Worm (Caenorhabditis elegans): ENCODE data around the gene Y56A3A.22.

Y56A3A.22 gene

DNA sequence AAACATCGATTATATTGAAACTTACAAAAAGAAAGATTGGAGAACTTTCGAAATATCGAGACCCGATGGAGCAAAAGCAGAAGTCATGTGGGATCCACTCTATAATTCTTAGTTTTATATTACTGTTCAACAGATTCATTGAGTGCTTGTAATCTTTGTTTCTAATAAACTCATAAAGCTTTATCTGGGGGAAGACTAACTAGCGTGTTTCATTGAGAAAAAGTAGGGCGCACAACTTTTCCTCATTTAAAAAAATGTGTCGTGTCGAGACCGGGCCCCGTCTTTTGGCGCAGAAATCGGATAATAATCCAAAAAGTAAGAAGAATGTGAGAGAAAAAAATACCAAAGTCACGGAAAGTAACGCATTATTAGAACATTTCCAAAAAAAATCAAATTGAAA is 11.7 kb upstream of the Y56A3A.22 start, which contains the start of gene faah-4:
Gene faah-4 (minus strand): TSS at position 101 of the 400 bp plus-strand sequence.
- TF ChIP-seq W03F9.2 (tag; optimal IDR thresholded peaks at IDR 0.05) = no peak
- TF ChIP-seq him-1 (tag; optimal IDR thresholded peaks at IDR 0.05) = no peak
- no peak for TF ChIP-seq dao-5 (tag; optimal IDR thresholded peaks at IDR 0.05)

DNA sequence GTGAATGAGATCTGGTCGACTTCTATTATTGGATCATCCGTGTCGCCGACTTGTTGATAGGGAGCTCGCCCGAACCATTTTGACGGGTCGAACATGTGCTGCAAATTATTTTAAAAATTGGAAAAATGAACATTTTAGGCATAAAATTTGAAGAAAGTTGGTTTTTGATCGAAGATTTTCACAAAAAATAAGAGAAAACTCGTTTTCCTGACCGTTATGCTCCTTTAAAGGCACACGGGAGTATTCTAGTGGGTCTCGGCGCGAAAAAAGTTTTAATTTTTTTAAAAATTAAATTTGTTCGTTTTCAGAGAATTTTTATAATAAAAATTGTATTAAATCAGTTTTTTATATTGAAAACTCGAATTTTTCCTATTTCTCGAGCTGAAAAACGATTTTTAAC is 7.3 kb upstream of the Y56A3A.22 start, which contains the start of gene Y56A3A.16:
Gene Y56A3A.16 (minus strand): TSS at position 101 of the 400 bp plus-strand sequence.
- TF ChIP-seq him-1 (tag; optimal IDR thresholded peaks at IDR 0.05) (no peak), W03F9.2 (tag; optimal IDR thresholded peaks at IDR 0.05) (no peak), dao-5 (tag; optimal IDR thresholded peaks at IDR 0.05) (no peak)

DNA sequence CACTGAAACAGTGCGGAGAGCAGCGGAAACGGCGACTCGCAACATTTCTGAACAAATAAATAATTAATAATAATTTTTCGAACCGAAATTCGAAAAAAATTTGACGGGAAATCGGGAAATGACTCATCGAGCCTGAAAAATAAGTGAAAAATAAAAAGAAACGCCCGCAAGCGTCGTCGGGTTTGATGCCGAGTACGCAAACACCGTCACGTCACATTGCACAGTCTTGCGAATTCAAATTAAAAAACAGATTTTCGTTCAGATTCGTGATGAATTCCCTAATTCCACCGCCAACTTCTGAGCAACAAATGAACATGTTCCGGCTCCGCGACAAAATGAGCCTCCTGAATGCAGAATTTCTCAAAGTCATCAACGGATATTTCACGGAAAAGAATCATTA is 5.8 kb upstream of the Y56A3A.22 start, which contains the start of the genes ndab-1 and npp-16:
Gene ndab-1 (minus strand): TSS at position 47 of the 400 bp plus-strand sequence.
Gene npp-16 (plus strand): TSS at position 263 of the 400 bp plus-strand sequence.
- TF ChIP-seq dao-5 (tag; optimal IDR thresholded peaks at IDR 0.05) (no peak), W03F9.2 (tag; optimal IDR thresholded peaks at IDR 0.05) (no peak), him-1 (tag; optimal IDR thresholded peaks at IDR 0.05) (no peak)

DNA sequence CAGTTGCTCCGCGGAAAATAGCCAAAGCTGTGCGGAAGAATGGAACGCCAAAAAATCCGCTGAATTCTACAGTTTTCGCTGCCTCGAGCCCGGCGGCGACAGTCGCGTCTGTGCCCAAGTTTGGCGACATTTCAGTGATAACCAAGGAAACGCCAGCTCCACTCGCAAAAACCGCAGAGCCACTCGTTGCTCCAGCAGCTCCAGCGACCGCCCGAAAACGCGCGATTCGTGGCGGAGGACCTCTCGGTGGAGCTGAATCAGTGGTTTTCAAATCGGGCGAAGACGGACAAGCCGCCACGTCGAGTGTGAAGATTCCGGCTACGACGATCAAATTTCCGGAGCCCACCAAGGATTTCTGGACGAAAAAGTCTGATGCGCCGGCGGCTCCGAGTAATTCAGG is 5.2 kb upstream of the Y56A3A.22 start:
- TF ChIP-seq dao-5 (tag; optimal IDR thresholded peaks at IDR 0.05) (no peak), him-1 (tag; optimal IDR thresholded peaks at IDR 0.05) (no peak), W03F9.2 (tag; optimal IDR thresholded peaks at IDR 0.05) (no peak)

DNA sequence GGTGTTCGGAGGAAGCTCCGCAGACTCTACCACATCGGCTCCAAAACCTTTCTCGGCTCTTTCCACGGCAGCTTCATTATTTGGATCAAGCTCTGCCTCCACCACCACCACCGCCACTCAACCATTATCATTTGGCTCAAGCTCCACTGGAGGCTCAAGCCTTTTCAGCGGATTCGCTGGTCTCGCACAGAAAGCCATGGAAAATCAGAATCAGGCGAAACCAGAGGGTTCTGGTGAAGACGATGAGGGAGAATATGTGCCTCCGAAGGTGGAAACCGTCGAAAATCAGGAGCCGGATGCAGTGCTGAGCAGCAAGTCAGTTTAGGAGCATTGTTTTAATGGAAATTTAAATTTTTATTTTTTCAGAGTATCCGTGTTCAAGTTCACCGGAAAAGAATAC is 4.4 kb upstream of the Y56A3A.22 start:
- no peak for TF ChIP-seq him-1 (tag; optimal IDR thresholded peaks at IDR 0.05)
- TF ChIP-seq W03F9.2 (tag; optimal IDR thresholded peaks at IDR 0.05) = no peak
- no peak for TF ChIP-seq dao-5 (tag; optimal IDR thresholded peaks at IDR 0.05)

DNA sequence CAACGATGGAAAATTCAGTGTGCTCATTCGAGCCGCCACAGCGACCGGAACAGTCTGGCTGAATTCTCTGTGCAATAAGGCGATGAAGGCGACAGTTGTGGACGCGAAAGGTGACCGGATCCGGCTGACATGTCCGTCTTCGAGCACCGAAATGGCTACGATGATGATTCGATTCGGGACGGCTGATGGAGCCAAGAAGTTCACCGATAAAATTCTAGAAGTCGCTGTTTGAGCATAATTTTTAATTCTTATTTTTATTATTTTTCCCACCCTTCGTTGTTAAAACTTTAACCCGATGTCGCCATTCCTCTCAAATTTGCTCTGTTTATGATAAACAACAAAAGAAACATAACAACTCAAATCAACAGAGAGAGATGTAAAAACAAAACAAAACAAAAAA is 4.0 kb upstream of the Y56A3A.22 start:
- TF ChIP-seq him-1 (tag; optimal IDR thresholded peaks at IDR 0.05) (no peak), W03F9.2 (tag; optimal IDR thresholded peaks at IDR 0.05) (no peak), dao-5 (tag; optimal IDR thresholded peaks at IDR 0.05) (no peak)

DNA sequence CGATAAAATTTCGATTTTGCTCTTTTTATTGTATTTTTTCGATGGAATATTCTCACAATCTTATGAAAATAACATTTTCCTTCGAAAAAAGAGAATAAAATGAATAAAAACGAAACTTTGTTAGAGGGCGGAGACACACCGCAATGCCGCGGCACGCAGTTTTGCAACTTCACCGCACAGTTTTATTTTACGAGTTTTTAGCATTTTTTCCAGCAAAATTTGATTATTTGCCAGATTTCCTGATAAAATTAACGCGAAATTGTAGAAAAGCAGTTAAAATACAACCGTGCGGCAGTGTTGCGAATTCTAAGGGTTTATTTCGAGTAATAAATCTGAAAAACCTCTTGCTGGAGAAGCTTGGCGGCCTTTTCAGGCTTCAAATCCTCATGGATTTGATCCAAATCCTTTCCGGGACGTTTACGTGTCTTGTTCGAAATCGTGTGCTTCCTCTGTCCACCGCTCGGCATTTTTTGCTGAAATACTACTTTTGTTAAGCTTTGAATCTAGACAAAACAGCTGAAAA is 3.2 kb upstream of the Y56A3A.22 start, which contains the start of gene znf-593:
Gene znf-593 (minus strand): TSS at position 473 of the 523 bp plus-strand sequence.
- TF ChIP-seq him-1 (tag; optimal IDR thresholded peaks at IDR 0.05) (no peak), dao-5 (tag; optimal IDR thresholded peaks at IDR 0.05) (no peak), W03F9.2 (tag; optimal IDR thresholded peaks at IDR 0.05) (no peak)

DNA sequence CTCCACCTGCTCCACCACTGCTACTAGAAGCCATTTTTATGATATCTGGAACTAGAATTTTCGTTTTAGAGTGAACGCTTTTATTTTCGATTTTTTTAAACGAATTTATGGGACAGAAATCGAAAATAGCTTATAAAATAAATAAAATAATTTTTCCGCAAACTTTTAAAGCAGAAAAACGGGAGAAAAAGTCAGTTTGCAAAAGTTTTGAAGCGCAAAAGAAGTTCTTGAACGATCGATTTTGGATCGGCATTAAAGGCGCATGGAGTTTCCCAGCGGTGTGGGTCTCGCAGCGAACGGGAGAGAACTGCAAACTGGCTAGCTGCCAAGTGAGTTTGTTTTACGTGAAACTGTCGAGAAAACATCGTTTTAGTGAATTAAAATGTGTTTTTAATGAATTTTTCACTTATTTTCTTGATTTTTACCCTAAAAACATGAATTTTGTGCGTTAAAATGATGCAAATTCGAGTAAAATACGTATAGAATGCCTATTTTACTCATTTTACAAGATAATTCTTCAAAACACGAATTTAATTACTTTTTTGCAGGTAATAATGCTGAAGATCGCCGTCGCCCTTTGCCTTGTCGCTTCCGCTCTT is 1.2 kb upstream of the Y56A3A.22 start, which contains the start of the genes ccf-1 and trap-4:
Gene ccf-1 (minus strand): TSS at position 51 of the 599 bp plus-strand sequence.
Gene trap-4 (plus strand): TSS at position 549 of the 599 bp plus-strand sequence.
- TF ChIP-seq W03F9.2 (tag; optimal IDR thresholded peaks at IDR 0.05) = peak; percentile 54
- no peak for TF ChIP-seq him-1 (tag; optimal IDR thresholded peaks at IDR 0.05)

DNA sequence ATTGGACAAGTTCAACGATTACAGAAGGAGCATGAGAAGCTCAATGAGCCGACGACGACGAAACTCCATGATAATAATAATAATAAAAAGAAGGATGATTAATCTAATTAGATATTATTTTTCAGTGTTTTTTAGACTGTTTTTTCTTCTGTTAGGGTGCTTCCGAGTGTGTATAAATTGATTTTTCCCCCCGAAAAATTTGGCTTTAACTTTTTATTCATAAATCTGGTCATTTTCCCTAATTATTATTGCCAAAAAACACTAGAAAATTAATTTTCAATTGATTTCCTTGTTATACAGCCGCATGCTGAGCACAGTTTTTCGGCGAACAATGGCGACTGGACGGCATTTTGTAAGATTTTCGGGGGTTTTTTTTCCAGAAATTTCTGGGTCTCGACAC is 2.1 kb downstream of the Y56A3A.22 start, which contains the start of gene nft-1:
Gene nft-1 (plus strand): TSS at position 301 of the 400 bp plus-strand sequence.
- no peak for TF ChIP-seq dao-5 (tag; optimal IDR thresholded peaks at IDR 0.05)
- no peak for TF ChIP-seq him-1 (tag; optimal IDR thresholded peaks at IDR 0.05)
- TF ChIP-seq W03F9.2 (tag; optimal IDR thresholded peaks at IDR 0.05) = no peak

DNA sequence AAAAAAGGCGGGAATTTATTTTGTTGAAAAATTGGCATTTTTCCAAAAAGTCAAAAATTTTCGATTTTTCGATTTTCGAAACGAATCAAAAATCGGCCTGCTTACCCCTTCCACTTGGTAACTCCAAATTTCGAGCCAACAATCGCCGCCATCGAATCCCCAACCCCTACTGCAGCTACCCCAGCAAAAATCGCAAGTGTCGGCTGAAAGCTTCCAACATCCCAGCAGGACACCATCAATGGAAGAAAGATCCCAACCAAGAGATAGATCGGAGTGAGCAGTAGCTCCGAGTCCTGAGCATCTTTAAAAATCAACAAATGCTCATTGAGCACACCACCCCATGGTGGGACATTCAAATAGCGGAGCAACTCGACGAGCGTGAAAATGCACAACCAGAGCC is 9.4 kb downstream of the Y56A3A.22 start:
- TF ChIP-seq W03F9.2 (tag; optimal IDR thresholded peaks at IDR 0.05) (no peak), him-1 (tag; optimal IDR thresholded peaks at IDR 0.05) (no peak), dao-5 (tag; optimal IDR thresholded peaks at IDR 0.05) (no peak)

DNA sequence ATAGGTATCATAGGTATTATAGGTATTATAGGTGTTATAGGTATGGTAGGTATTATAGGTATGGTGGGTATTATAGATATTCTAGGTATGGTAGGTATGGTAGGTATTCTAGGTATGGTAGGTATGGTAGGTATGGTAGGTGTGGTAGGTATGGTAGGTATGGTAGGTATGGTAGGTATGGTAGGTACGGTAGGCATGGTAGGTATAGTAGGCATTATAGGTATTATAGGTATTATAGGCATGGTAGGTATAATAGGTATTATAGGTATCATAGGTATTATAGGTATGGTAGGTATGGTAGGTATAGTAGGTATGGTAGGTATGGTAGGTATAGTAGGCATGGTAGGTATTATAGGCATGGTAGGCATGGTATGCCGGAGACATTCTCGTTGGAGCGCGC is 10.5 kb downstream of the Y56A3A.22 start:
- TF ChIP-seq him-1 (tag; optimal IDR thresholded peaks at IDR 0.05) = no peak
- no peak for TF ChIP-seq dao-5 (tag; optimal IDR thresholded peaks at IDR 0.05)
- no peak for TF ChIP-seq W03F9.2 (tag; optimal IDR thresholded peaks at IDR 0.05)

DNA sequence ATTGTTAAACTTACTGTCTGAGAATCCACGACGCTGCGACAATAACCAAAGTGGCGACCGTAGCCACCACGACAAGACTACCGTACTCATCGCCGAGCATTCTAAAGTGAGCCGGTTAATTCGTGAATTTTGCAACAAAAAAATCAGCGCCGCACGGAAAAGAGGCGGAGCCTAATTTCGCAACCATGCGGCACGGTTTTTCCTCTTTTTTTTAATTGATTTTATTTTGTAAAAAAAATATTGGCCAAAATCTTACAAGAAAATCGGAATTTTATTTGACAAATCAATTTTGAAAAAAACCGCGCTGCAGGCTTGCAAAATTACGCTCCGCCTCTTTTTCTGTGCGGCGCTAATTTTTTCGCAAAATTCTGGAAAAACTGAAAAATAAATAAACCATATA is 12.0 kb downstream of the Y56A3A.22 start, which contains the start of gene dolk-1:
Gene dolk-1 (minus strand): TSS at position 101 of the 400 bp plus-strand sequence.
- no peak for TF ChIP-seq W03F9.2 (tag; optimal IDR thresholded peaks at IDR 0.05)
- TF ChIP-seq dao-5 (tag; optimal IDR thresholded peaks at IDR 0.05) = no peak
- TF ChIP-seq him-1 (tag; optimal IDR thresholded peaks at IDR 0.05) = no peak

DNA sequence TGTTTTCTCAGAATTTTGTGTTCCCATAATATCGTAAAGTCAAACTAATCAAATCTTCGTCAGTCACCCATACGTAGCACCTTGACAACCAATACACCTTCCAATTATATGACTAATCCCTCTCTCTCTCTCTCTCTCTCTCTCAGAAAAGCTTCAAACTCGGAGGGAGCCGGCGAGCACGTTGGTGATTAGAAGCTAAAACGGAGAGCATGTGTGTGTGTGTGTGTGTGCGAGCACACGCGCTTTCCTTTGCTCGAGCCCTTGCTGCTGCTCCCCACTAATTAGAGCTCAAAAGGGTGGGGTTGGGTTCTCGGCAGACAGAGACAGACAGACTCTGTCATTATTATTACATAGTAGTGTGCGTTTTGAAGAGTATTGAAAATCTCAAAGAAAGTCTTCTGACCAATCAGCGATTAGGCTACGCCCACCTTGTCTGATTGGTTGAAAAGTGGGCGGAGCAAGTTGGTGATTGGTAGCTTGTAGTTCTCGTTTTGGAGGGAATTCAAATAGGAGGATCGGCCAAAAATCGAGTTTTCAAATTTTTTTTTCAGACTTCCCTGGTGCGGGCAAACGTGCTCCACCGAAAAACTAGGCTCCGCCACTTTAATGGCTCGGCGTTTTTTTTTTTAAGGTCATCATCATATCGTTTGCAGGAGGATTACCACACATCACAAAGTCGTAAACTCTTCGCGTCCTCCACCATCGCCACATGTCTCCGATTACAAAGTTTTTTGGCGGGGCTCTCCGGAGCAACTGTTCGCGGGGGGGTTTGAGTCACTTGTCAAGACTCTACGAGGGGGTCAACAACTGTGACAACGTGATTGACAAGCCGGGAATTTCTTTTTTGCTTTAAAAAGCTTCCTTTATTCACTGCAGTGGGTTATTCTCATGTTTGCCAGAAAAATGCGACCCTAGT is 13.8 kb downstream of the Y56A3A.22 start:
- TF ChIP-seq him-1 (tag; optimal IDR thresholded peaks at IDR 0.05) (no peak), W03F9.2 (tag; optimal IDR thresholded peaks at IDR 0.05) (no peak), dao-5 (tag; optimal IDR thresholded peaks at IDR 0.05) (no peak)
